Fruit fly (Drosophila melanogaster): ENCODE data around the gene tara.

The tara gene

dm6 chr3R:16222300-16222903, 3.0 kb upstream of the tara start (continued):
- TF ChIP-seq bowl (GFP tag; IDR thresholded peaks at IDR 0.05) (peak; percentile 99), Dad (GFP tag; optimal IDR thresholded peaks at IDR 0.05) (peak; percentile 100), run (tag; optimal IDR thresholded peaks at IDR 0.05) (peak; percentile 99), zen2 (GFP tag; IDR thresholded peaks at IDR 0.05; ENCODE audit: partially characterized antibody) (no peak), Hr78 (GFP tag; optimal IDR thresholded peaks at IDR 0.05) (peak in 1 of 2 experiments; percentile 92), chif (GFP tag; optimal IDR thresholded peaks at IDR 0.05) (peak; percentile 99 to 100), CG9797 (GFP tag; optimal IDR thresholded peaks at IDR 0.05) (peak; percentile 76), CG32767 (GFP tag; IDR thresholded peaks at IDR 0.05) (peak; percentile 100), CG17829 (tag; optimal IDR thresholded peaks at IDR 0.05) (peak; percentile 100), lmd (GFP tag; IDR thresholded peaks at IDR 0.05) (peak; percentile 100), so (GFP tag; IDR thresholded peaks at IDR 0.05) (peak; percentile 100), caup (GFP tag; optimal IDR thresholded peaks at IDR 0.05; ENCODE audit: severe bottlenecking) (peak; percentile 99), CG18262 (tag; optimal IDR thresholded peaks at IDR 0.05) (peak; percentile 96), gce (GFP tag; IDR thresholded peaks at IDR 0.05) (peak; percentile 99), CG14050 (GFP tag; IDR thresholded peaks at IDR 0.05) (peak; percentile 99), Side (GFP tag; optimal IDR thresholded peaks at IDR 0.05) (peak; percentile 100), sr (GFP tag; IDR thresholded peaks at IDR 0.05) (peak; percentile 99), CG6791 (GFP tag; IDR thresholded peaks at IDR 0.05; ENCODE audit: partially characterized antibody) (0 out of 3 replicates have a peak, but pooled peaks have one; percentile 27), CG11723 (GFP tag; optimal IDR thresholded peaks at IDR 0.05) (peak; percentile 97), CG18599 (GFP tag; optimal IDR thresholded peaks at IDR 0.05) (peak; percentile 100), toy (GFP tag; IDR thresholded peaks at IDR 0.05) (peak; percentile 99), grau (tag; optimal IDR thresholded peaks at IDR 0.05) (peak; percentile 100), ttk (GFP tag; IDR thresholded peaks at IDR 0.05) (peak; percentile 100), CG1832 (GFP tag; optimal IDR thresholded peaks at IDR 0.05) (peak; percentile 69), ash1 (GFP tag; optimal IDR thresholded peaks at IDR 0.05) (peak; percentile 98), lov (optimal IDR thresholded peaks at IDR 0.05) (no peak), lov (GFP tag; IDR thresholded peaks at IDR 0.05) (peak; percentile 100), Lhr (GFP tag; optimal IDR thresholded peaks at IDR 0.05) (peak; percentile 98), Atf6 (GFP tag; IDR thresholded peaks at IDR 0.05) (peak; percentile 99), HmgZ (tag; optimal IDR thresholded peaks at IDR 0.05) (peak; percentile 99), CG12769 (tag; optimal IDR thresholded peaks at IDR 0.05) (peak; percentile 100), PHDP (tag; optimal IDR thresholded peaks at IDR 0.05) (peak; percentile 99), sqz (GFP tag; optimal IDR thresholded peaks at IDR 0.05) (peak; percentile 93), gcm2 (GFP tag; optimal IDR thresholded peaks at IDR 0.05) (peak; percentile 98), ATbp (GFP tag; optimal IDR thresholded peaks at IDR 0.05) (peak; percentile 100), shn (GFP tag; optimal IDR thresholded peaks at IDR 0.05) (peak; percentile 99), tgo (GFP tag; IDR thresholded peaks at IDR 0.05) (peak; percentile 100), cas (GFP tag; IDR thresholded peaks at IDR 0.05) (peak; percentile 97), lilli (GFP tag; optimal IDR thresholded peaks at IDR 0.05) (peak; percentile 99), CG7745 (tag; optimal IDR thresholded peaks at IDR 0.05) (peak; percentile 92), fd64A (GFP tag; optimal IDR thresholded peaks at IDR 0.05) (peak; percentile 100), CG4424 (GFP tag; optimal IDR thresholded peaks at IDR 0.05) (peak; percentile 99), CG3838 (GFP tag; optimal IDR thresholded peaks at IDR 0.05) (peak; percentile 98), Dll (GFP tag; IDR thresholded peaks at IDR 0.05; ENCODE audit: partially characterized antibody) (0 out of 4 replicates have a peak, but pooled peaks have one; percentile 36), tup (GFP tag; optimal IDR thresholded peaks at IDR 0.05) (peak; percentile 99), CG13123 (GFP tag; optimal IDR thresholded peaks at IDR 0.05) (peak; percentile 99), Hr51 (GFP tag; optimal IDR thresholded peaks at IDR 0.05) (peak; percentile 99), CG13424 (tag; optimal IDR thresholded peaks at IDR 0.05) (peak; percentile 98), HHEX (GFP tag; optimal IDR thresholded peaks at IDR 0.05) (peak; percentile 100)
